Comparison of ENCODE assay signal across 1 fruit fly cellular context in genomic region chrX:5883394-5883793, dm6.
TF ChIP-seq lines count a peak whose summit lies in the region.

No protein-coding gene starts in this region.

TF ChIP-seq in whole organism, embryonic, 481 proteins besides CTCF, POLR2A, EP300 and RAD21 (continued from another document and continues in another):
- TF ChIP-seq jing (GFP tag; optimal IDR thresholded peaks at IDR 0.05; lab: Kevin White, UChicago), result no peak
- TF ChIP-seq CG33213 (GFP tag; optimal IDR thresholded peaks at IDR 0.05; lab: Kevin White, UChicago), result peak; percentile 47
- TF ChIP-seq CG10462 (GFP tag; optimal IDR thresholded peaks at IDR 0.05; lab: Kevin White, UChicago), result no peak
- no peak for TF ChIP-seq Jarid2 (GFP tag; optimal IDR thresholded peaks at IDR 0.05; lab: Kevin White, UChicago)
- peak; percentile 23 for TF ChIP-seq gfzf (GFP tag; optimal IDR thresholded peaks at IDR 0.05; lab: Kevin White, UChicago)
- no peak for TF ChIP-seq crol (GFP tag; IDR thresholded peaks at IDR 0.05; lab: Robert Waterston, UW)
- TF ChIP-seq CG13775 (GFP tag; optimal IDR thresholded peaks at IDR 0.05; lab: Kevin White, UChicago), result no peak
- peak; percentile 13 for TF ChIP-seq CG4854 (GFP tag; optimal IDR thresholded peaks at IDR 0.05; lab: Kevin White, UChicago)
- no peak for TF ChIP-seq sna (GFP tag; IDR thresholded peaks at IDR 0.05; lab: Robert Waterston, UW; ENCODE audit: partially characterized antibody)
- peak; percentile 46 for TF ChIP-seq Meics (GFP tag; optimal IDR thresholded peaks at IDR 0.05; lab: Kevin White, UChicago)
- TF ChIP-seq CG9437 (GFP tag; optimal IDR thresholded peaks at IDR 0.05; lab: Kevin White, UChicago), result no peak
- TF ChIP-seq CG11398 (GFP tag; optimal IDR thresholded peaks at IDR 0.05; lab: Kevin White, UChicago), result no peak
- no peak for TF ChIP-seq tna (GFP tag; IDR thresholded peaks at IDR 0.05; lab: Robert Waterston, UW; ENCODE audit: partially characterized antibody)
- TF ChIP-seq CG1792 (GFP tag; optimal IDR thresholded peaks at IDR 0.05; lab: Kevin White, UChicago), result no peak
- TF ChIP-seq CG16813 (GFP tag; IDR thresholded peaks at IDR 0.05; lab: Robert Waterston, UW; ENCODE audit: partially characterized antibody), result no peak
- TF ChIP-seq sr (GFP tag; IDR thresholded peaks at IDR 0.05; lab: Robert Waterston, UW), result no peak
- no peak for TF ChIP-seq Eip74EF (GFP tag; optimal IDR thresholded peaks at IDR 0.05; lab: Kevin White, UChicago)
- no peak for TF ChIP-seq so (GFP tag; IDR thresholded peaks at IDR 0.05; lab: Robert Waterston, UW)
- TF ChIP-seq CG10431 (GFP tag; optimal IDR thresholded peaks at IDR 0.05; lab: Kevin White, UChicago), result no peak
- TF ChIP-seq CG14965 (GFP tag; optimal IDR thresholded peaks at IDR 0.05; lab: Kevin White, UChicago; ENCODE audit: borderline replicate concordance), result no peak
- peak; percentile 87 for TF ChIP-seq E2f2 (GFP tag; IDR thresholded peaks at IDR 0.05; lab: Robert Waterston, UW)
- no peak for TF ChIP-seq CkIIα-i1 (GFP tag; IDR thresholded peaks at IDR 0.05; lab: Robert Waterston, UW)
- TF ChIP-seq trem (tag; optimal IDR thresholded peaks at IDR 0.05; lab: Kevin White, UChicago), result peak; percentile 66
- TF ChIP-seq ranshi (GFP tag; IDR thresholded peaks at IDR 0.05; lab: Robert Waterston, UW), result peak; percentile 13; the same call in 1 of the 2 replicates
- TF ChIP-seq ash1 (GFP tag; optimal IDR thresholded peaks at IDR 0.05; lab: Kevin White, UChicago), result no peak
- TF ChIP-seq wek (GFP tag; optimal IDR thresholded peaks at IDR 0.05; lab: Kevin White, UChicago), result no peak
- TF ChIP-seq CG11093 (GFP tag; IDR thresholded peaks at IDR 0.05; lab: Robert Waterston, UW), result no peak
- TF ChIP-seq CG18476 (GFP tag; optimal IDR thresholded peaks at IDR 0.05; lab: Kevin White, UChicago), result no peak
- TF ChIP-seq pho (GFP tag; optimal IDR thresholded peaks at IDR 0.05; lab: Kevin White, UChicago), result no peak
- TF ChIP-seq CG31224 (GFP tag; IDR thresholded peaks at IDR 0.05; lab: Robert Waterston, UW), result no peak
- TF ChIP-seq sens-2 (GFP tag; IDR thresholded peaks at IDR 0.05; lab: Robert Waterston, UW), result no peak
- TF ChIP-seq CG13123 (GFP tag; optimal IDR thresholded peaks at IDR 0.05; lab: Kevin White, UChicago), result peak; percentile 25
- peak; percentile 7 for TF ChIP-seq bcd (GFP tag; optimal IDR thresholded peaks at IDR 0.05; lab: Kevin White, UChicago)
- no peak for TF ChIP-seq CG11695 (GFP tag; IDR thresholded peaks at IDR 0.05; lab: Robert Waterston, UW)
- TF ChIP-seq ERR (GFP tag; optimal IDR thresholded peaks at IDR 0.05; lab: Kevin White, UChicago), result no peak
- no peak for TF ChIP-seq chm (GFP tag; IDR thresholded peaks at IDR 0.05; lab: Robert Waterston, UW)
- TF ChIP-seq rib (GFP tag; IDR thresholded peaks at IDR 0.05; lab: Robert Waterston, UW), result 0 out of 2 replicates have a peak, but pooled peaks have one; percentile 30
- TF ChIP-seq CG11560 (tag; IDR thresholded peaks at IDR 0.05; lab: Robert Waterston, UW), result no peak
- no peak for TF ChIP-seq nau (GFP tag; optimal IDR thresholded peaks at IDR 0.05; lab: Kevin White, UChicago)
- TF ChIP-seq her (GFP tag; optimal IDR thresholded peaks at IDR 0.05; lab: Kevin White, UChicago), result no peak
- peak; percentile 50 for TF ChIP-seq CG2120 (GFP tag; optimal IDR thresholded peaks at IDR 0.05; lab: Kevin White, UChicago)
- no peak for TF ChIP-seq CG8388 (GFP tag; optimal IDR thresholded peaks at IDR 0.05; lab: Kevin White, UChicago)
- no peak for TF ChIP-seq B-H1 (GFP tag; IDR thresholded peaks at IDR 0.05; lab: Robert Waterston, UW)
- no peak for TF ChIP-seq Neu2 (GFP tag; optimal IDR thresholded peaks at IDR 0.05; lab: Kevin White, UChicago; ENCODE audit: borderline replicate concordance)
- no peak for TF ChIP-seq CG7745 (tag; optimal IDR thresholded peaks at IDR 0.05; lab: Kevin White, UChicago)
- TF ChIP-seq dysf (GFP tag; IDR thresholded peaks at IDR 0.05; lab: Robert Waterston, UW), result peak; percentile 40; the same call in 2 of the 3 replicates
- TF ChIP-seq twi (tag; optimal IDR thresholded peaks at IDR 0.05; lab: Kevin White, UChicago), result peak; percentile 8
- no peak for TF ChIP-seq CG6765 (GFP tag; optimal IDR thresholded peaks at IDR 0.05; lab: Kevin White, UChicago)
- no peak for TF ChIP-seq wor (GFP tag; IDR thresholded peaks at IDR 0.05; lab: Robert Waterston, UW)
- no peak for TF ChIP-seq Adf1 (GFP tag; IDR thresholded peaks at IDR 0.05; lab: Robert Waterston, UW)
- TF ChIP-seq HLHmδ (GFP tag; optimal IDR thresholded peaks at IDR 0.05; lab: Kevin White, UChicago), result no peak
- TF ChIP-seq HLH4C (GFP tag; IDR thresholded peaks at IDR 0.05; lab: Robert Waterston, UW; ENCODE audit: partially characterized antibody), result no peak
- peak; percentile 60 for TF ChIP-seq CG17829 (tag; optimal IDR thresholded peaks at IDR 0.05; lab: Kevin White, UChicago)
- TF ChIP-seq CG12071 (GFP tag; optimal IDR thresholded peaks at IDR 0.05; lab: Kevin White, UChicago), result no peak
- TF ChIP-seq Ets65A (GFP tag; lab: Kevin White, UChicago), result peak; percentile 94
- no peak for TF ChIP-seq CG6175 (GFP tag; IDR thresholded peaks at IDR 0.05; lab: Robert Waterston, UW)
- no peak for TF ChIP-seq zf30C (GFP tag; optimal IDR thresholded peaks at IDR 0.05; lab: Kevin White, UChicago)
- no peak for TF ChIP-seq CG18599 (GFP tag; optimal IDR thresholded peaks at IDR 0.05; lab: Kevin White, UChicago)
- TF ChIP-seq Hr51 (GFP tag; optimal IDR thresholded peaks at IDR 0.05; lab: Kevin White, UChicago), result peak; percentile 10 to 15
- TF ChIP-seq klu (GFP tag; IDR thresholded peaks at IDR 0.05; lab: Robert Waterston, UW), result no peak
- no peak for TF ChIP-seq CG8281 (tag; optimal IDR thresholded peaks at IDR 0.05; lab: Kevin White, UChicago)
- peak; percentile 20 for TF ChIP-seq CG16863 (GFP tag; optimal IDR thresholded peaks at IDR 0.05; lab: Kevin White, UChicago)
- no peak for TF ChIP-seq CG12942 (GFP tag; optimal IDR thresholded peaks at IDR 0.05; lab: Kevin White, UChicago)
- no peak for TF ChIP-seq zfh2 (GFP tag; optimal IDR thresholded peaks at IDR 0.05; lab: Kevin White, UChicago)
- no peak for TF ChIP-seq crc (GFP tag; optimal IDR thresholded peaks at IDR 0.05; lab: Kevin White, UChicago)
- peak; percentile 6 for TF ChIP-seq CG9609 (GFP tag; optimal IDR thresholded peaks at IDR 0.05; lab: Kevin White, UChicago)
- TF ChIP-seq CG15601 (tag; optimal IDR thresholded peaks at IDR 0.05; lab: Kevin White, UChicago), result no peak
- peak; percentile 23 for TF ChIP-seq CG4617 (GFP tag; optimal IDR thresholded peaks at IDR 0.05; lab: Kevin White, UChicago; ENCODE audit: borderline replicate concordance)
- TF ChIP-seq CG8359 (GFP tag; optimal IDR thresholded peaks at IDR 0.05; lab: Kevin White, UChicago; ENCODE audit: borderline replicate concordance), result no peak
- TF ChIP-seq CG1233 (GFP tag; optimal IDR thresholded peaks at IDR 0.05; lab: Kevin White, UChicago), result no peak
- TF ChIP-seq Pdp1 (GFP tag; optimal IDR thresholded peaks at IDR 0.05; lab: Kevin White, UChicago), result peak; percentile 20 to 32
- TF ChIP-seq Hr39 (optimal IDR thresholded peaks at IDR 0.05; lab: Kevin White, UChicago), result no peak
- peak; percentile 19 for TF ChIP-seq gro (GFP tag; optimal IDR thresholded peaks at IDR 0.05; lab: Kevin White, UChicago)
- TF ChIP-seq Xrp1 (GFP tag; IDR thresholded peaks at IDR 0.05; lab: Robert Waterston, UW), result no peak
- peak; percentile 42 for TF ChIP-seq CG15696 (tag; optimal IDR thresholded peaks at IDR 0.05; lab: Kevin White, UChicago)
- TF ChIP-seq MTF-1 (GFP tag; optimal IDR thresholded peaks at IDR 0.05; lab: Kevin White, UChicago; ENCODE audit: borderline replicate concordance), result peak; percentile 56
- no peak for TF ChIP-seq yki (optimal IDR thresholded peaks at IDR 0.05; lab: Kevin White, UChicago)
- TF ChIP-seq gsb-n (tag; optimal IDR thresholded peaks at IDR 0.05; lab: Kevin White, UChicago), result no peak
- no peak for TF ChIP-seq Dad (GFP tag; optimal IDR thresholded peaks at IDR 0.05; lab: Kevin White, UChicago)
- no peak for TF ChIP-seq Dll (GFP tag; IDR thresholded peaks at IDR 0.05; lab: Robert Waterston, UW; ENCODE audit: partially characterized antibody)
- no peak for TF ChIP-seq Sry-β (GFP tag; optimal IDR thresholded peaks at IDR 0.05; lab: Kevin White, UChicago)
- peak; percentile 21 for TF ChIP-seq CG18619 (GFP tag; optimal IDR thresholded peaks at IDR 0.05; lab: Kevin White, UChicago)
- no peak for TF ChIP-seq Bdp1 (GFP tag; optimal IDR thresholded peaks at IDR 0.05; lab: Kevin White, UChicago)
- peak; percentile 13 for TF ChIP-seq pb (GFP tag; optimal IDR thresholded peaks at IDR 0.05; lab: Kevin White, UChicago)
- TF ChIP-seq shn (GFP tag; optimal IDR thresholded peaks at IDR 0.05; lab: Kevin White, UChicago), result peak; percentile 12
- no peak for TF ChIP-seq prd (optimal IDR thresholded peaks at IDR 0.05; lab: Kevin White, UChicago)
- peak; percentile 40; the same call in 1 of the 3 replicates for TF ChIP-seq prd (GFP tag; IDR thresholded peaks at IDR 0.05; lab: Robert Waterston, UW)
- TF ChIP-seq Dfd (GFP tag; optimal IDR thresholded peaks at IDR 0.05; lab: Kevin White, UChicago), result no peak
- TF ChIP-seq ap (GFP tag; IDR thresholded peaks at IDR 0.05; lab: Robert Waterston, UW), result no peak
- TF ChIP-seq CG43689 (GFP tag; IDR thresholded peaks at IDR 0.05; lab: Robert Waterston, UW), result no peak
- peak; percentile 81 for TF ChIP-seq Rfx (GFP tag; IDR thresholded peaks at IDR 0.05; lab: Robert Waterston, UW)
- no peak for TF ChIP-seq schlank (tag; optimal IDR thresholded peaks at IDR 0.05; lab: Kevin White, UChicago)
- TF ChIP-seq CG8924 (tag; optimal IDR thresholded peaks at IDR 0.05; lab: Kevin White, UChicago), result no peak
- peak; percentile 21 for TF ChIP-seq Mad (GFP tag; optimal IDR thresholded peaks at IDR 0.05; lab: Kevin White, UChicago)
- no peak for TF ChIP-seq ttk (GFP tag; IDR thresholded peaks at IDR 0.05; lab: Robert Waterston, UW)
- TF ChIP-seq CG18764 (GFP tag; optimal IDR thresholded peaks at IDR 0.05; lab: Kevin White, UChicago), result no peak
- peak; percentile 5 for TF ChIP-seq CHES-1-like (GFP tag; optimal IDR thresholded peaks at IDR 0.05; lab: Kevin White, UChicago)
- peak; percentile 10 for TF ChIP-seq CG5245 (GFP tag; optimal IDR thresholded peaks at IDR 0.05; lab: Kevin White, UChicago)
- no peak for TF ChIP-seq CG8478 (optimal IDR thresholded peaks at IDR 0.05; lab: Kevin White, UChicago)
- no peak for TF ChIP-seq nom (GFP tag; optimal IDR thresholded peaks at IDR 0.05; lab: Kevin White, UChicago)
- peak; percentile 25 for TF ChIP-seq CG9817 (tag; optimal IDR thresholded peaks at IDR 0.05; lab: Kevin White, UChicago)
- peak; percentile 37; the same call in 1 of the 2 replicates for TF ChIP-seq E2f1 (GFP tag; IDR thresholded peaks at IDR 0.05; lab: Robert Waterston, UW)
- no peak for TF ChIP-seq CG7786 (GFP tag; optimal IDR thresholded peaks at IDR 0.05; lab: Kevin White, UChicago)
- peak; percentile 5 for TF ChIP-seq Fer1 (GFP tag; optimal IDR thresholded peaks at IDR 0.05; lab: Kevin White, UChicago)
- TF ChIP-seq Taf1 (GFP tag; IDR thresholded peaks at IDR 0.05; lab: Robert Waterston, UW), result 0 out of 2 replicates have a peak, but pooled peaks have one; percentile 10
- TF ChIP-seq CG10543 (GFP tag; optimal IDR thresholded peaks at IDR 0.05; lab: Kevin White, UChicago), result no peak
- peak; percentile 74 for TF ChIP-seq Dbx (GFP tag; IDR thresholded peaks at IDR 0.05; lab: Robert Waterston, UW)
- TF ChIP-seq CG14667 (GFP tag; IDR thresholded peaks at IDR 0.05; lab: Robert Waterston, UW), result 0 out of 2 replicates have a peak, but pooled peaks have one; percentile 23
- TF ChIP-seq CG13296 (GFP tag; optimal IDR thresholded peaks at IDR 0.05; lab: Kevin White, UChicago), result no peak
- no peak for TF ChIP-seq Lpt (GFP tag; optimal IDR thresholded peaks at IDR 0.05; lab: Kevin White, UChicago)
- TF ChIP-seq CG12769 (tag; optimal IDR thresholded peaks at IDR 0.05; lab: Kevin White, UChicago), result peak; percentile 46
- no peak for TF ChIP-seq GATAe (GFP tag; conservative IDR thresholded peaks at IDR 0.05; lab: Robert Waterston, UW)
- TF ChIP-seq crp (GFP tag; optimal IDR thresholded peaks at IDR 0.05; lab: Kevin White, UChicago), result no peak
- no peak for TF ChIP-seq CG31365 (tag; optimal IDR thresholded peaks at IDR 0.05; lab: Kevin White, UChicago)
- no peak for TF ChIP-seq CG14050 (GFP tag; IDR thresholded peaks at IDR 0.05; lab: Robert Waterston, UW)
- TF ChIP-seq nerfin-2 (GFP tag; IDR thresholded peaks at IDR 0.05; lab: Robert Waterston, UW; ENCODE audit: partially characterized antibody), result no peak
- TF ChIP-seq CG14014 (GFP tag; IDR thresholded peaks at IDR 0.05; lab: Robert Waterston, UW), result peak; percentile 21; the same call in 1 of the 2 replicates
- TF ChIP-seq CG1529 (GFP tag; optimal IDR thresholded peaks at IDR 0.05; lab: Kevin White, UChicago), result no peak
- no peak for TF ChIP-seq nerfin-1 (tag; optimal IDR thresholded peaks at IDR 0.05; lab: Kevin White, UChicago)
- TF ChIP-seq CoRest (tag; optimal IDR thresholded peaks at IDR 0.05; lab: Kevin White, UChicago), result peak; percentile 59
- TF ChIP-seq CG8765 (GFP tag; IDR thresholded peaks at IDR 0.05; lab: Robert Waterston, UW), result no peak
- TF ChIP-seq nmo (GFP tag; optimal IDR thresholded peaks at IDR 0.05; lab: Kevin White, UChicago), result peak; percentile 36
- TF ChIP-seq PHDP (tag; optimal IDR thresholded peaks at IDR 0.05; lab: Kevin White, UChicago), result peak; percentile 17
- TF ChIP-seq ab (GFP tag; optimal IDR thresholded peaks at IDR 0.05; lab: Kevin White, UChicago), result no peak
- peak; percentile 34 for TF ChIP-seq CG14710 (tag; optimal IDR thresholded peaks at IDR 0.05; lab: Kevin White, UChicago)
- no peak for TF ChIP-seq unc-4 (GFP tag; IDR thresholded peaks at IDR 0.05; lab: Robert Waterston, UW; ENCODE audit: partially characterized antibody)
- peak; percentile 16 for TF ChIP-seq maf-S (GFP tag; optimal IDR thresholded peaks at IDR 0.05; lab: Kevin White, UChicago)
- no peak for TF ChIP-seq CG6272 (GFP tag; IDR thresholded peaks at IDR 0.05; lab: Robert Waterston, UW)
- peak; percentile 10 for TF ChIP-seq CG12744 (GFP tag; optimal IDR thresholded peaks at IDR 0.05; lab: Kevin White, UChicago)
- TF ChIP-seq dm (GFP tag; optimal IDR thresholded peaks at IDR 0.05; lab: Kevin White, UChicago), result no peak
- no peak for TF ChIP-seq CG11085 (GFP tag; IDR thresholded peaks at IDR 0.05; lab: Robert Waterston, UW)
- peak; percentile 58 for TF ChIP-seq grau (tag; optimal IDR thresholded peaks at IDR 0.05; lab: Kevin White, UChicago)
- no peak for TF ChIP-seq kni (GFP tag; optimal IDR thresholded peaks at IDR 0.05; lab: Kevin White, UChicago)
- TF ChIP-seq dati (GFP tag; IDR thresholded peaks at IDR 0.05; lab: Robert Waterston, UW), result no peak
- no peak for TF ChIP-seq Nf-YA (GFP tag; IDR thresholded peaks at IDR 0.05; lab: Robert Waterston, UW)
